Worm (Caenorhabditis elegans): ENCODE data around the gene unc-50.

unc-50 gene

ce11 chrIII:10285623-10286022, 32.3 kb downstream of the unc-50 start, which contains the start of gene K10G9.2:
Gene K10G9.2 (plus strand): TSS chrIII:10285923.
- TF ChIP-seq elt-3 (tag; optimal IDR thresholded peaks at IDR 0.05) (no peak), lin-13 (tag; optimal IDR thresholded peaks at IDR 0.05) (no peak), zip-8 (tag; optimal IDR thresholded peaks at IDR 0.05) (no peak), nhr-12 (tag; optimal IDR thresholded peaks at IDR 0.05) (no peak), ham-2 (GFP tag; optimal IDR thresholded peaks at IDR 0.05) (no peak), bed-3 (GFP tag; optimal IDR thresholded peaks at IDR 0.05) (no peak), nhr-76 (tag; optimal IDR thresholded peaks at IDR 0.05) (no peak), drap-1 (GFP tag; optimal IDR thresholded peaks at IDR 0.05) (no peak)

- TF ChIP-seq nhr-12 (tag; optimal IDR thresholded peaks at IDR 0.05): no peak
- TF ChIP-seq drap-1 (GFP tag; optimal IDR thresholded peaks at IDR 0.05): no peak
- no peak for TF ChIP-seq tbx-8 (GFP tag; optimal IDR thresholded peaks at IDR 0.05)
- TF ChIP-seq bed-3 (GFP tag; optimal IDR thresholded peaks at IDR 0.05): no peak
- peak; percentile 0 for TF ChIP-seq lsy-2 (tag; optimal IDR thresholded peaks at IDR 0.05)
- TF ChIP-seq sptf-1 (tag; optimal IDR thresholded peaks at IDR 0.05): peak; percentile 45
- no peak for TF ChIP-seq nhr-76 (tag; optimal IDR thresholded peaks at IDR 0.05)
- no peak for TF ChIP-seq ham-2 (GFP tag; optimal IDR thresholded peaks at IDR 0.05)
- peak; percentile 99 for TF ChIP-seq ces-1 (GFP tag; optimal IDR thresholded peaks at IDR 0.05)
- TF ChIP-seq mls-2 (tag; optimal IDR thresholded peaks at IDR 0.05): peak; percentile 69
- no peak for TF ChIP-seq lin-13 (tag; optimal IDR thresholded peaks at IDR 0.05)
- peak; percentile 68 for TF ChIP-seq unc-120 (tag; optimal IDR thresholded peaks at IDR 0.05; ENCODE audit: poor library complexity, severe bottlenecking)
- TF ChIP-seq zip-8 (tag; optimal IDR thresholded peaks at IDR 0.05): no peak
- TF ChIP-seq ceh-43 (GFP tag; optimal IDR thresholded peaks at IDR 0.05): no peak
- no peak for TF ChIP-seq flh-1 (GFP tag; optimal IDR thresholded peaks at IDR 0.05)
- no peak for TF ChIP-seq mab-5 (tag; optimal IDR thresholded peaks at IDR 0.05)
- TF ChIP-seq M03D4.4 (tag; optimal IDR thresholded peaks at IDR 0.05): peak; percentile 38
- TF ChIP-seq cnd-1 (tag; optimal IDR thresholded peaks at IDR 0.05): no peak
Observed at ce11 chrIII:10284214-10284613, 33.7 kb downstream of the unc-50 start.

ce11 chrIII:10278826-10279225, 39.1 kb downstream of the unc-50 start, which contains the start of gene pad-2:
Gene pad-2 (plus strand): TSS chrIII:10279126.
- no peak for TF ChIP-seq nhr-2 (tag; optimal IDR thresholded peaks at IDR 0.05)
- TF ChIP-seq tbx-8 (GFP tag; optimal IDR thresholded peaks at IDR 0.05): no peak
- TF ChIP-seq nhr-12 (tag; optimal IDR thresholded peaks at IDR 0.05): no peak
- TF ChIP-seq ceh-43 (GFP tag; optimal IDR thresholded peaks at IDR 0.05): no peak
- TF ChIP-seq snpc-4 (tag; optimal IDR thresholded peaks at IDR 0.05): no peak
- TF ChIP-seq ceh-83 (GFP tag; optimal IDR thresholded peaks at IDR 0.05): no peak
- TF ChIP-seq ces-1 (GFP tag; optimal IDR thresholded peaks at IDR 0.05): no peak
- no peak for TF ChIP-seq hlh-1 (tag; optimal IDR thresholded peaks at IDR 0.05)
- no peak for TF ChIP-seq unc-62 (GFP tag; optimal IDR thresholded peaks at IDR 0.05)
- no peak for TF ChIP-seq bed-3 (GFP tag; optimal IDR thresholded peaks at IDR 0.05)

- TF ChIP-seq lsy-2 (tag; optimal IDR thresholded peaks at IDR 0.05) (no peak), nhr-2 (tag; optimal IDR thresholded peaks at IDR 0.05) (no peak), ztf-11 (tag; optimal IDR thresholded peaks at IDR 0.05) (no peak), nhr-12 (tag; optimal IDR thresholded peaks at IDR 0.05) (no peak), blmp-1 (tag; optimal IDR thresholded peaks at IDR 0.05) (no peak), elt-1 (tag; optimal IDR thresholded peaks at IDR 0.05; ENCODE audit: borderline replicate concordance, insufficient read depth) (no peak), nhr-28 (tag; optimal IDR thresholded peaks at IDR 0.05) (no peak), elt-3 (tag; optimal IDR thresholded peaks at IDR 0.05) (no peak), cnd-1 (tag; optimal IDR thresholded peaks at IDR 0.05) (no peak)
Observed at ce11 chrIII:10271807-10272206, 46.2 kb downstream of the unc-50 start.

ce11 chrIII:10270778-10271307, 47.1 kb downstream of the unc-50 start, which contains the start of gene cnk-1:
Gene cnk-1 (plus strand): TSS chrIII:10271257.
- TF ChIP-seq bed-3 (GFP tag; optimal IDR thresholded peaks at IDR 0.05) (no peak), mls-2 (tag; optimal IDR thresholded peaks at IDR 0.05) (peak; percentile 13), drap-1 (GFP tag; optimal IDR thresholded peaks at IDR 0.05) (peak; percentile 5), hlh-1 (tag; optimal IDR thresholded peaks at IDR 0.05) (no peak), nhr-28 (tag; optimal IDR thresholded peaks at IDR 0.05) (no peak), nhr-237 (tag; optimal IDR thresholded peaks at IDR 0.05) (no peak), ceh-39 (tag; optimal IDR thresholded peaks at IDR 0.05) (peak; percentile 11), pha-4 (tag; optimal IDR thresholded peaks at IDR 0.05) (peak; percentile 17), elt-1 (tag; optimal IDR thresholded peaks at IDR 0.05; ENCODE audit: borderline replicate concordance, insufficient read depth) (no peak), cnd-1 (tag; optimal IDR thresholded peaks at IDR 0.05) (no peak), M03D4.4 (tag; optimal IDR thresholded peaks at IDR 0.05) (no peak), ceh-43 (GFP tag; optimal IDR thresholded peaks at IDR 0.05) (no peak), sem-2 (GFP tag; optimal IDR thresholded peaks at IDR 0.05) (no peak), unc-62 (GFP tag; optimal IDR thresholded peaks at IDR 0.05) (no peak), ham-2 (GFP tag; optimal IDR thresholded peaks at IDR 0.05) (no peak), unc-39 (tag; optimal IDR thresholded peaks at IDR 0.05) (no peak), nhr-12 (tag; optimal IDR thresholded peaks at IDR 0.05) (no peak), ztf-11 (tag; optimal IDR thresholded peaks at IDR 0.05) (no peak), nhr-76 (tag; optimal IDR thresholded peaks at IDR 0.05) (no peak), lsy-2 (tag; optimal IDR thresholded peaks at IDR 0.05) (peak; percentile 22), ces-1 (GFP tag; optimal IDR thresholded peaks at IDR 0.05) (peak; percentile 10), mep-1 (tag; optimal IDR thresholded peaks at IDR 0.05) (peak; percentile 13), tbx-8 (GFP tag; optimal IDR thresholded peaks at IDR 0.05) (no peak), lin-32 (GFP tag; optimal IDR thresholded peaks at IDR 0.05) (no peak), zip-8 (tag; optimal IDR thresholded peaks at IDR 0.05) (no peak), elt-3 (tag; optimal IDR thresholded peaks at IDR 0.05) (no peak), snpc-4 (tag; optimal IDR thresholded peaks at IDR 0.05) (no peak), lin-13 (tag; optimal IDR thresholded peaks at IDR 0.05) (no peak), mab-5 (tag; optimal IDR thresholded peaks at IDR 0.05) (no peak), nhr-2 (tag; optimal IDR thresholded peaks at IDR 0.05) (no peak), sptf-1 (tag; optimal IDR thresholded peaks at IDR 0.05) (peak; percentile 41), unc-120 (tag; optimal IDR thresholded peaks at IDR 0.05; ENCODE audit: poor library complexity, severe bottlenecking) (no peak), ceh-83 (GFP tag; optimal IDR thresholded peaks at IDR 0.05) (no peak), blmp-1 (tag; optimal IDR thresholded peaks at IDR 0.05) (no peak), flh-1 (GFP tag; optimal IDR thresholded peaks at IDR 0.05) (no peak)
